Worm (Caenorhabditis elegans) whole organism, midembryonic: ENCODE measurements around the gene C05D12.7.

Source experiments
- T22C8.4 ChIP-seq: fragments of 200-800 bp; sonication (Bioruptor generic); IDR thresholded peaks from 2 replicates; pipeline ENCODE4 v1.3.6; 2022; ENCODE audit warnings: missing genetic modification characterization, missing compliant biosample characterization
- flt-1 ChIP-seq: fragments of 200-800 bp; sonication (Bioruptor generic); IDR thresholded peaks from 2 replicates; pipeline ENCODE4 v1.3.6; 2022; ENCODE audit warnings: missing genetic modification characterization, missing compliant biosample characterization
- tab-1 ChIP-seq: fragments of 200-800 bp; sonication (Bioruptor generic); IDR thresholded peaks from 2 replicates; pipeline ENCODE4 v1.3.6; 2022; ENCODE audit warnings: missing genetic modification characterization, missing compliant biosample characterization
- ztf-23 ChIP-seq: fragments of 200-800 bp; sonication (Bioruptor generic); IDR thresholded peaks from 2 replicates; pipeline ENCODE4 v1.3.6; 2022; ENCODE audit warnings: missing genetic modification reagents, missing genetic modification characterization, missing compliant biosample characterization
- ztf-29 ChIP-seq: fragments of 200-800 bp; sonication (Bioruptor generic); IDR thresholded peaks from 2 replicates; pipeline ENCODE4 v1.3.6; 2022; ENCODE audit warnings: missing genetic modification reagents, missing genetic modification characterization, missing compliant biosample characterization

- TF ChIP-seq ztf-29 (GFP tag; lab: Robert Waterston, UW) (no peak), ztf-23 (GFP tag; lab: Robert Waterston, UW) (no peak), tab-1 (GFP tag; lab: Robert Waterston, UW) (no peak), T22C8.4 (no peak), flt-1 (GFP tag; lab: Robert Waterston, UW) (no peak)
These were observed 5.8 kb downstream of the C05D12.7 start, which contains the start of gene C05D12.1 for ce11 chrII:11415672-11416071.
